Fruit fly (Drosophila melanogaster) whole organism, embryonic: Measurements from ENCODE around the gene CG15878.

ENCODE experiments used
- Bdp1 ChIP-seq: fragments of 200-800 bp; sonication (Bioruptor generic); optimal IDR thresholded peaks from 3 replicates; lab custom pipeline; 2016; ENCODE audit warnings: missing biosample characterization, missing genetic modification characterization
- Blimp-1 ChIP-seq: fragments of 200-800 bp; sonication (Bioruptor generic); optimal IDR thresholded peaks from 3 replicates; lab custom pipeline; 2018; ENCODE audit warnings: missing biosample characterization, missing genetic modification characterization, mild to moderate bottlenecking, moderate library complexity, missing genetic modification reagents
- CG10147 ChIP-seq: fragments of 200-800 bp; sonication (Bioruptor generic); optimal IDR thresholded peaks from 2 replicates; lab custom pipeline; 2019; ENCODE audit warnings: missing biosample characterization, mild to moderate bottlenecking, missing genetic modification characterization, moderate library complexity
- CG10209 ChIP-seq: fragments of 200-800 bp; sonication (Bioruptor generic); optimal IDR thresholded peaks from 3 replicates; lab custom pipeline; 2017; ENCODE audit warnings: missing biosample characterization, mild to moderate bottlenecking, missing genetic modification characterization, missing genetic modification reagents
- CG10543 ChIP-seq: fragments of 200-800 bp; sonication (Bioruptor generic); optimal IDR thresholded peaks from 3 replicates; lab custom pipeline; 2017; ENCODE audit warnings: missing biosample characterization, mild to moderate bottlenecking, missing genetic modification characterization, moderate library complexity
- CG12299 ChIP-seq: fragments of 200-800 bp; sonication (Bioruptor generic); optimal IDR thresholded peaks from 2 replicates; lab custom pipeline; 2018; ENCODE audit warnings: missing biosample characterization, mild to moderate bottlenecking, missing genetic modification characterization
- CG1233 ChIP-seq: fragments of 200-800 bp; sonication (Bioruptor generic); optimal IDR thresholded peaks from 4 replicates; lab custom pipeline; 2018; ENCODE audit warnings: missing biosample characterization, mild to moderate bottlenecking, missing genetic modification characterization
- CG13624 ChIP-seq: fragments of 200-800 bp; sonication (Bioruptor generic); optimal IDR thresholded peaks from 2 replicates; lab custom pipeline; 2016; ENCODE audit warnings: missing biosample characterization, missing genetic modification characterization
- CG15269 ChIP-seq: fragments of 200-800 bp; sonication (Bioruptor generic); optimal IDR thresholded peaks from 2 replicates; lab custom pipeline; 2018; ENCODE audit warnings: missing biosample characterization, mild to moderate bottlenecking, missing genetic modification characterization, moderate library complexity
- CG1529 ChIP-seq: fragments of 200-800 bp; sonication (Bioruptor generic); optimal IDR thresholded peaks from 3 replicates; lab custom pipeline; 2018; ENCODE audit warnings: missing biosample characterization, missing genetic modification characterization
- CG1647 ChIP-seq: fragments of 200-800 bp; sonication (Bioruptor generic); optimal IDR thresholded peaks from 3 replicates; lab custom pipeline; 2016; ENCODE audit warnings: missing biosample characterization, missing genetic modification characterization
- CG17359 ChIP-seq: fragments of 200-800 bp; sonication (Bioruptor generic); optimal IDR thresholded peaks from 3 replicates; lab custom pipeline; 2018; ENCODE audit warnings: missing biosample characterization, mild to moderate bottlenecking, missing genetic modification characterization, moderate library complexity
- CG17612 ChIP-seq: fragments of 200-800 bp; sonication (Bioruptor generic); IDR thresholded peaks from 2 replicates; pipeline ENCODE4 v1.3.6; 2022; ENCODE audit warnings: missing biosample characterization, missing genetic modification characterization
- CG17829 ChIP-seq: fragments of 200-800 bp; optimal IDR thresholded peaks from 2 replicates; lab custom pipeline; 2019; ENCODE audit warnings: missing biosample characterization, mild to moderate bottlenecking, missing genetic modification characterization, moderate library complexity
- CG3163 ChIP-seq: fragments of 200-800 bp; sonication (Bioruptor generic); optimal IDR thresholded peaks from 3 replicates; lab custom pipeline; 2016; ENCODE audit warnings: missing biosample characterization, missing genetic modification characterization
- CG32767 ChIP-seq: fragments of 200-800 bp; sonication (Bioruptor generic); IDR thresholded peaks from 2 replicates; pipeline ENCODE4 v1.3.6; 2022; ENCODE audit warnings: missing biosample characterization, missing genetic modification characterization
- CG5953 ChIP-seq: fragments of 200-800 bp; sonication (Bioruptor generic); IDR thresholded peaks from 2 replicates; pipeline ENCODE4 v1.3.6; 2022; ENCODE audit warnings: missing biosample characterization, missing genetic modification characterization
- CG6765 ChIP-seq: fragments of 200-800 bp; sonication (Bioruptor generic); optimal IDR thresholded peaks from 3 replicates; lab custom pipeline; 2017; ENCODE audit warnings: missing biosample characterization, mild to moderate bottlenecking, missing genetic modification characterization
- CG7556 ChIP-seq: fragments of 200-800 bp; sonication (Bioruptor generic); optimal IDR thresholded peaks from 2 replicates; lab custom pipeline; 2017; ENCODE audit warnings: missing biosample characterization, mild to moderate bottlenecking, missing genetic modification characterization
- CG7745 ChIP-seq: fragments of 200-800 bp; sonication (Bioruptor generic); optimal IDR thresholded peaks from 2 replicates; lab custom pipeline; 2018; ENCODE audit warnings: missing biosample characterization, mild to moderate bottlenecking, missing genetic modification characterization, moderate library complexity
- CG7839 ChIP-seq: fragments of 200-800 bp; sonication (Bioruptor generic); optimal IDR thresholded peaks from 3 replicates; lab custom pipeline; 2018; ENCODE audit warnings: missing biosample characterization, mild to moderate bottlenecking, missing genetic modification characterization, moderate library complexity
- CG7928 ChIP-seq: fragments of 200-800 bp; sonication (Bioruptor generic); optimal IDR thresholded peaks from 2 replicates; lab custom pipeline; 2017; ENCODE audit warnings: missing biosample characterization, mild to moderate bottlenecking, missing genetic modification characterization
- CG8924 ChIP-seq: fragments of 200-800 bp; optimal IDR thresholded peaks from 3 replicates; lab custom pipeline; 2019; ENCODE audit warnings: missing biosample characterization, mild to moderate bottlenecking, missing genetic modification characterization, moderate library complexity
- CG8944 ChIP-seq: fragments of 200-800 bp; sonication (Bioruptor generic); optimal IDR thresholded peaks from 3 replicates; lab custom pipeline; 2016; ENCODE audit warnings: missing biosample characterization, missing genetic modification characterization
- CG9932 ChIP-seq: fragments of 200-800 bp; sonication (Bioruptor generic); IDR thresholded peaks from 2 replicates; pipeline ENCODE4 v1.3.6; 2022; ENCODE audit warnings: missing biosample characterization, missing genetic modification characterization
- CkIIα-i1 ChIP-seq: fragments of 200-800 bp; sonication (Bioruptor generic); IDR thresholded peaks from 2 replicates; pipeline ENCODE4 v1.3.6; 2022; ENCODE audit warnings: missing biosample characterization, missing genetic modification characterization
- CrebB ChIP-seq: fragments of 200-800 bp; sonication (Bioruptor generic); optimal IDR thresholded peaks from 3 replicates; lab custom pipeline; 2018; ENCODE audit warnings: missing biosample characterization, mild to moderate bottlenecking, missing genetic modification characterization
- Eip74EF ChIP-seq, 2 experiments: fragments of 200-800 bp in 1 of 2; fragments of >200 bp in 1 of 2; sonication (Bioruptor generic) in 1 of 2; optimal IDR thresholded peaks; 2 replicates each; lab custom pipeline; 2017 to 2019; ENCODE audit warnings: missing biosample characterization in 2 of 2, missing genetic modification characterization in 2 of 2, mild to moderate bottlenecking in 1 of 2, moderate library complexity in 1 of 2
- Fer2 ChIP-seq: fragments of 200-800 bp; sonication (Bioruptor generic); optimal IDR thresholded peaks from 2 replicates; lab custom pipeline; 2018; ENCODE audit warnings: missing biosample characterization, mild to moderate bottlenecking, missing genetic modification characterization, moderate library complexity
- Gug ChIP-seq: fragments of 200-800 bp; sonication (Bioruptor generic); IDR thresholded peaks from 4 replicates; pipeline ENCODE4 v1.3.6; 2022; ENCODE audit warnings: missing biosample characterization, missing genetic modification characterization
- Hr78 ChIP-seq, 2 experiments: fragments of 200-800 bp in 1 of 2; fragments of >200 bp in 1 of 2; sonication (Bioruptor generic) in 1 of 2; optimal IDR thresholded peaks; 2 replicates each; lab custom pipeline; 2017 to 2019; ENCODE audit warnings: missing biosample characterization in 2 of 2, missing genetic modification characterization in 2 of 2, mild to moderate bottlenecking in 1 of 2, moderate library complexity in 1 of 2
- Nf-YB ChIP-seq: fragments of 200-800 bp; sonication (Bioruptor generic); optimal IDR thresholded peaks from 3 replicates; lab custom pipeline; 2019; ENCODE audit warnings: missing biosample characterization, mild to moderate bottlenecking, missing genetic modification characterization, moderate library complexity
- Rx ChIP-seq: fragments of 200-800 bp; sonication (Bioruptor generic); IDR thresholded peaks from 2 replicates; pipeline ENCODE4 v1.3.6; 2022; ENCODE audit warnings: missing biosample characterization, missing genetic modification characterization
- Sox102F ChIP-seq: fragments of 200-800 bp; sonication (Bioruptor generic); optimal IDR thresholded peaks from 2 replicates; lab custom pipeline; 2018; ENCODE audit warnings: missing biosample characterization, mild to moderate bottlenecking, missing genetic modification characterization, moderate library complexity
- Usf ChIP-seq: fragments of 200-800 bp; sonication (Bioruptor generic); optimal IDR thresholded peaks from 2 replicates; lab custom pipeline; 2017; ENCODE audit warnings: missing genotype, missing biosample characterization, missing genetic modification characterization
- ci ChIP-seq: fragments of 200-800 bp; sonication (Bioruptor generic); IDR thresholded peaks from 3 replicates; pipeline ENCODE4 v1.3.6; 2022; ENCODE audit warnings: missing biosample characterization, missing genetic modification characterization
- ewg ChIP-seq: fragments of 200-800 bp; sonication (Bioruptor generic); optimal IDR thresholded peaks from 3 replicates; lab custom pipeline; 2017; ENCODE audit warnings: mild to moderate bottlenecking, missing biosample characterization, missing genetic modification reagents, missing genetic modification characterization
- fd102C ChIP-seq: fragments of 200-800 bp; sonication (Bioruptor generic); optimal IDR thresholded peaks from 2 replicates; lab custom pipeline; 2018; ENCODE audit warnings: missing biosample characterization, mild to moderate bottlenecking, missing genetic modification characterization, moderate library complexity
- hkb ChIP-seq, 2 experiments: fragments of 200-800 bp in 1 of 2; fragments of >200 bp in 1 of 2; sonication (Bioruptor generic) in 1 of 2; IDR thresholded peaks in 1 of 2; optimal IDR thresholded peaks in 1 of 2; 2 replicates each; pipeline versions ENCODE4 v1.3.6 to Lab custom; 2017 to 2022; ENCODE audit warnings: missing biosample characterization in 1 of 2, missing genetic modification characterization in 1 of 2
- lov ChIP-seq, 2 experiments: fragments of 200-800 bp in 1 of 2; fragments of >200 bp in 1 of 2; sonication (Bioruptor generic) in 1 of 2; IDR thresholded peaks in 1 of 2; optimal IDR thresholded peaks in 1 of 2; 2 replicates in 1 of 2; 3 replicates in 1 of 2; pipeline versions ENCODE4 v1.3.6 to Lab custom; 2017 to 2022; ENCODE audit warnings: missing biosample characterization in 1 of 2, missing genetic modification characterization in 1 of 2
- nerfin-1 ChIP-seq: fragments of 200-800 bp; sonication (Bioruptor generic); optimal IDR thresholded peaks from 3 replicates; lab custom pipeline; 2019; ENCODE audit warnings: missing biosample characterization, mild to moderate bottlenecking, missing genetic modification characterization, moderate library complexity
- pb ChIP-seq: fragments of 200-800 bp; sonication (Bioruptor generic); optimal IDR thresholded peaks from 3 replicates; lab custom pipeline; 2016; ENCODE audit warnings: missing biosample characterization, missing genetic modification characterization
- pnt ChIP-seq: fragments of 200-800 bp; sonication (Bioruptor generic); optimal IDR thresholded peaks from 3 replicates; lab custom pipeline; 2016; ENCODE audit warnings: missing biosample characterization, missing genetic modification characterization
- prd ChIP-seq, 3 experiments: fragments of >200 bp in 2 of 3; fragments of 200-800 bp in 1 of 3; sonication (Bioruptor generic) in 1 of 3; optimal IDR thresholded peaks in 2 of 3; IDR thresholded peaks in 1 of 3; 2 replicates in 2 of 3; 3 replicates in 1 of 3; pipeline versions ENCODE4 v1.3.6 to Lab custom; 2017 to 2022; ENCODE audit warnings: missing biosample characterization in 1 of 3, missing genetic modification characterization in 1 of 3
- stc ChIP-seq: fragments of 200-800 bp; sonication (Bioruptor generic); IDR thresholded peaks from 2 replicates; pipeline ENCODE4 v1.3.6; 2022; ENCODE audit warnings: missing biosample characterization, missing genetic modification characterization
- tin ChIP-seq: fragments of 200-800 bp; sonication (Bioruptor generic); optimal IDR thresholded peaks from 3 replicates; lab custom pipeline; 2016; ENCODE audit warnings: missing biosample characterization, missing genetic modification characterization
- tio ChIP-seq: fragments of 200-800 bp; sonication (Bioruptor generic); optimal IDR thresholded peaks from 2 replicates; lab custom pipeline; 2017; ENCODE audit warnings: missing biosample characterization, missing genetic modification characterization, inconsistent platforms
- zf30C ChIP-seq: fragments of 200-800 bp; sonication (Bioruptor generic); optimal IDR thresholded peaks from 3 replicates; lab custom pipeline; 2018; ENCODE audit warnings: missing biosample characterization, mild to moderate bottlenecking, missing genetic modification characterization

Gene CG15878

DNA sequence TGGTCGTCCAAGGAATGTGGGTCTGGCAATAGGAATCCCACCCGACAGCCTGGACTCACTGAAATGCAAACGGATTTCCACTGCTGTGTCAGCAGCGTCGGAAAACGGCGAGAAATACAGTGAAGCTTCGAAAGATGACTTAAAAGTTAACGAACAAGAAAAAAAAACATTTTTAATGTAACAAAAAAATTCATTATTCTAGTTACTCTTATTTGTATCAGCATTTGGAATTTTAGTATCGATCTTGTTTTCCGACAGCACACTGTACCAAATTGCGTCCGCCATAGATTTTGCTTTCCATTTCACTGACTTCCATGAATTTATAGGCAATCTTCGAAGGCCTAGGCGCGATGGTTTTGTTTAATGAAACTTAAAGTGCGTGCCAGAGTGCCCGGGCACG lies 47.5 kb downstream of the CG15878 start (continued):
- TF ChIP-seq Sox102F (GFP tag; lab: Kevin White, UChicago) (peak; percentile 57), CG12299 (no peak), lov (optimal IDR thresholded peaks at IDR 0.05; lab: Kevin White, UChicago) (no peak), lov (GFP tag; IDR thresholded peaks at IDR 0.05; lab: Robert Waterston, UW) (no peak), CG17612 (GFP tag; lab: Robert Waterston, UW) (no peak), hkb (optimal IDR thresholded peaks at IDR 0.05; lab: Kevin White, UChicago) (no peak), hkb (GFP tag; IDR thresholded peaks at IDR 0.05; lab: Robert Waterston, UW) (0 out of 2 replicates have a peak, but pooled peaks have one; percentile 54), Usf (GFP tag; lab: Kevin White, UChicago) (no peak), tin (no peak), nerfin-1 (tag; lab: Kevin White, UChicago) (no peak), CG17359 (tag; lab: Kevin White, UChicago) (peak; percentile 25), CG7556 (GFP tag; lab: Kevin White, UChicago) (no peak), ci (peak; percentile 69; the same call in 1 of the 3 replicates), CG6765 (GFP tag; lab: Kevin White, UChicago) (no peak), Nf-YB (GFP tag; lab: Kevin White, UChicago) (no peak), CG32767 (GFP tag; lab: Robert Waterston, UW) (0 out of 2 replicates have a peak, but pooled peaks have one; percentile 46), CG1233 (GFP tag; lab: Kevin White, UChicago) (no peak), Fer2 (tag; lab: Kevin White, UChicago) (no peak), CG10543 (GFP tag; lab: Kevin White, UChicago) (no peak), Hr78 (GFP tag; optimal IDR thresholded peaks at IDR 0.05; lab: Kevin White, UChicago) (no peak), pb (no peak), CG8924 (no peak), CG1529 (GFP tag; lab: Kevin White, UChicago) (no peak), CG9932 (peak; percentile 22; the same call in 1 of the 2 replicates), fd102C (GFP tag; lab: Kevin White, UChicago) (no peak), CG3163 (GFP tag; lab: Kevin White, UChicago) (no peak), CG5953 (GFP tag; lab: Robert Waterston, UW) (no peak), Blimp-1 (GFP tag; lab: Kevin White, UChicago) (peak; percentile 10), Eip74EF (GFP tag; optimal IDR thresholded peaks at IDR 0.05; lab: Kevin White, UChicago) (no peak), CG1647 (GFP tag; lab: Kevin White, UChicago) (no peak), CG8944 (no peak), CG10209 (GFP tag; lab: Kevin White, UChicago) (no peak), zf30C (no peak), CG15269 (tag; lab: Kevin White, UChicago) (peak; percentile 25), Rx (GFP tag; lab: Robert Waterston, UW) (no peak), pnt (no peak), CG7745 (no peak), CG10147 (GFP tag; lab: Kevin White, UChicago) (no peak), stc (GFP tag; lab: Robert Waterston, UW) (0 out of 2 replicates have a peak, but pooled peaks have one; percentile 24), ewg (no peak), CG17829 (no peak), CrebB (no peak), CG7839 (peak; percentile 44), prd (optimal IDR thresholded peaks at IDR 0.05; lab: Kevin White, UChicago) (no peak), prd (GFP tag; IDR thresholded peaks at IDR 0.05; lab: Robert Waterston, UW) (peak; percentile 65; the same call in 2 of the 3 replicates), Bdp1 (GFP tag; lab: Kevin White, UChicago) (no peak), CG13624 (GFP tag; lab: Kevin White, UChicago) (no peak), tio (no peak), CG7928 (GFP tag; lab: Kevin White, UChicago) (no peak), Gug (GFP tag; lab: Robert Waterston, UW) (peak; percentile 10; the same call in 1 of the 4 replicates), CkIIα-i1 (no peak)
